Worm (Caenorhabditis elegans) whole organism, L4/young adult: ENCODE results near the gene otpl-1.

ENCODE experiments used
- W03F9.2 ChIP-seq: fragments of 150-350 bp; optimal IDR thresholded peaks from 2 replicates; lab custom pipeline; 2014; ENCODE audit warnings: missing biosample characterization, missing genetic modification characterization
- dao-5 ChIP-seq: sonication (generic microtip); optimal IDR thresholded peaks from 2 replicates; lab custom pipeline; 2016; ENCODE audit warnings: missing genotype, missing genetic modification characterization, moderate library complexity, missing compliant biosample characterization
- him-1 ChIP-seq: sonication (generic microtip); optimal IDR thresholded peaks from 2 replicates; lab custom pipeline; 2016; ENCODE audit warnings: missing genotype, missing genetic modification reagents, missing genetic modification characterization, missing compliant biosample characterization

Gene otpl-1

DNA sequence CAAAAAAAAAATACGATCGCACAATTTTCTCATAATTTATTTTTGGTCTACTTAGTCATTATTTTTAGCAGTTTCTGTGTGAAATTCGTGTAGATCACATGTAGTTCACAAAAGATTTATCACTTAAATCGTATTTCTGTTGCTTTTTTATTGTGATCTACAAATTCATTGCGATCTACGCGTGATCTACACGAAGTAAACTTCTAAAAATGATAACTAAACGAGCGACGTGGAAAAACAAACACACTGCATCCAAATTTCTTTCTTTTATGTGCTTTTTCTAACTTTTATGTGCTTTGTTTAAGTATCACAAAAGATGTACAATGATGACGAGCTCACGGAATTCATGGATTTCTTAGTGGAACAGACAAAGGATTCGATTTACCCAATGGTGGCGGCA is 28.9 kb upstream of the otpl-1 start, which contains the start of gene B0212.3:
TSS of gene B0212.3 (plus strand) at position 301 of the 400 bp plus-strand sequence.
- no peak for TF ChIP-seq W03F9.2 (tag; lab: Kevin White, UChicago)
- TF ChIP-seq dao-5 (tag; lab: Kevin White, UChicago) = no peak
- TF ChIP-seq him-1 (tag; lab: Kevin White, UChicago) = no peak

- TF ChIP-seq dao-5 (tag; lab: Kevin White, UChicago) (no peak), W03F9.2 (tag; lab: Kevin White, UChicago) (no peak), him-1 (tag; lab: Kevin White, UChicago) (no peak)
Observed at ce11 chrIV:3545060-3545459, 23.7 kb upstream of the otpl-1 start.

ce11 chrIV:3547500-3547899 is 21.3 kb upstream of the otpl-1 start, which contains the start of gene nstp-6:
Gene nstp-6 (minus strand): TSS chrIV:3547600.
- TF ChIP-seq dao-5 (tag; lab: Kevin White, UChicago) (no peak), him-1 (tag; lab: Kevin White, UChicago) (no peak), W03F9.2 (tag; lab: Kevin White, UChicago) (no peak)

ce11 chrIV:3548315-3548714 is 20.5 kb upstream of the otpl-1 start:
- TF ChIP-seq him-1 (tag; lab: Kevin White, UChicago) (no peak), W03F9.2 (tag; lab: Kevin White, UChicago) (no peak), dao-5 (tag; lab: Kevin White, UChicago) (no peak)

DNA sequence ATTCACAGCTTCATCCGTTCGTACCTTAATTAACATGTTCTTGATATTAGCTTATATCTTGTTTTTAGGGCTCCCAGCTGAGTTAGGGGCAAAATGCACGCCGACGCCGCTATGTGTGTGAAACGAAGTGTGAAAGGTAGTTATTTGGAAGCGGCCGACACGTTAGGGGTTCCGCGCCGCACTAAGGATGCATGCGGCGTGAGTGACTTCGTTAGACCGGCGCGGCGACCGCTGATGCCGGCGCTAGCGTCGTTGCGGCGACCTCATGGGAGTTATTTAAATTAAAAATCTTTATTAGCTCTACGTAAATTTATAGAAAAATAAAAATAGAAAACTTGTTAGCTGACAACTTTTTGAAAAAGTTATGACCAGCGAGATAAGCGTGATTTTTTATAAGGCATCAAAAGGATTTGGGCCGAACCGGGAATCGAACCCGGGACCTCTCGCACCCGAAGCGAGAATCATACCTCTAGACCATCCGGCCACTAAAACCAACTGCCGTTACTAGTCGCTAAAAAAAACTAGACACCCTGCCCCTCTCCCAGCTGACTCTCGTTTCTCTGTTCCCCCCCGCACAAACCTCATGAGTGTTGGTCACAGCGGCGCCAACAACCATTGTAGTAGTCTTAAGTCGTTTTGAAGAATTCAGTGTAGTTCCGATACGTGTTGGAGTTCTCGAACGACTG is 16.9 kb upstream of the otpl-1 start:
- TF ChIP-seq dao-5 (tag; lab: Kevin White, UChicago) = no peak
- TF ChIP-seq him-1 (tag; lab: Kevin White, UChicago) = peak; percentile 31

DNA sequence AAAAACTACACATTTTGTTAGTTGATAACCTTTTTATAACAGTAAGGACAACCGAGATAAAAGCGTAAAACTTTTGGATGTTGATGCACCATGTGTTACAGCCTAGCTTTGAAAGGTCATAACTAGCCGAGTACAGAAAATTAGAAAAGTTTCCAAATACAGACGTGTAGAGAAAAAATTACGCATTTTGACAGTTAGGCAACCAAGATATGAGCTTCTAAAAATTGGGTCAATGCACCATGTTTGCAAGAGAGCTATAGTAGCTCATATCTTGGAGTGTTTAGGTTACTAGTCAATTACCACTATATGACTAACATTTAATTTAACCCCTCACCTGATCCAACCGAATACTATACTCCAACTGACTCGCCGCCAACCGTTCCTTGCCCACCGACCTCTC is 15.8 kb upstream of the otpl-1 start:
- TF ChIP-seq dao-5 (tag; lab: Kevin White, UChicago) (no peak), him-1 (tag; lab: Kevin White, UChicago) (no peak), W03F9.2 (tag; lab: Kevin White, UChicago) (no peak)

DNA sequence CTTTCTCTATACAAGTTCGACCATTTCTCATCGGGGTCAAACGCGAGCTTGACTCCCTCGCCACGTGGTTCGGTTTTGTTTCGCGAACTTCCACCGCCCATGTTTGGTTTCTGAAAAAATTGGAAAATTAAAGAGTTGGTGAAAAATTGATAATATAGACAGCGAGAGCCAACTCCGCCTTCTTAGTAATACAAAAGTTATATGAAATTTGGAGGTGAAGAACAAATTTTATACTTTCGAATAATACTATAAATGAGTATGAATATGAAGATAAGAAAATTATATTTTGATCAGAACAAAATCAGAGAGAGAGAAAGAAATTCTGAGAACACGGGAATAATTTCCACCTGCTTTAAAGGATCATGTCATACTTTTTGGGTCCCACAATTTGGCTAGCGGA is 11.4 kb upstream of the otpl-1 start, which contains the start of gene osm-9:
TSS of gene osm-9 (minus strand) at position 101 of the 400 bp plus-strand sequence.
- TF ChIP-seq W03F9.2 (tag; lab: Kevin White, UChicago) (no peak), him-1 (tag; lab: Kevin White, UChicago) (no peak), dao-5 (tag; lab: Kevin White, UChicago) (no peak)

ce11 chrIV:3559201-3559600 is 9.6 kb upstream of the otpl-1 start:
- TF ChIP-seq him-1 (tag; lab: Kevin White, UChicago) = no peak
- TF ChIP-seq dao-5 (tag; lab: Kevin White, UChicago) = no peak
- no peak for TF ChIP-seq W03F9.2 (tag; lab: Kevin White, UChicago)

DNA sequence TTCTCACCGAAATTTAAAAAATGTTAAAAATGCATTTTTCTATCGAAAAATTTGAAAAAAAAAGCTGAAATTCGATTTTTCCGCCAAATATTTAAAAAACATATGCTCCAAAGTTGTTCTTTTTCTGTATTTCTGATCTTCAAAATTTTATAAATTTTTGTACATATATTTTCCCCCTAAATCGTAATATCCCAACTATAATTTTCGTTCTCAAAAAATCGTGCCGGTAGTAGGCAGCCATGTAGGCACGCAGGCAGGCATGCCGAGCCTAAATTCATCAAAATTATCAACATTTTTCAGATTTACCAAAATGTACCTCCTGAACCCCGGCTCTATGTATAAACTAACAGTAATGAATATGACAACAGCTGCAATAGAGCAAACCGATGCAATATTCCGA is 3.9 kb upstream of the otpl-1 start, which contains the start of gene sre-5:
TSS of gene sre-5 (plus strand) at position 301 of the 400 bp plus-strand sequence.
- no peak for TF ChIP-seq dao-5 (tag; lab: Kevin White, UChicago)
- no peak for TF ChIP-seq him-1 (tag; lab: Kevin White, UChicago)
- no peak for TF ChIP-seq W03F9.2 (tag; lab: Kevin White, UChicago)

- TF ChIP-seq dao-5 (tag; lab: Kevin White, UChicago) (no peak), him-1 (tag; lab: Kevin White, UChicago) (no peak), W03F9.2 (tag; lab: Kevin White, UChicago) (no peak)
Observed at ce11 chrIV:3570612-3571011, 1.8 kb downstream of the otpl-1 start.

DNA sequence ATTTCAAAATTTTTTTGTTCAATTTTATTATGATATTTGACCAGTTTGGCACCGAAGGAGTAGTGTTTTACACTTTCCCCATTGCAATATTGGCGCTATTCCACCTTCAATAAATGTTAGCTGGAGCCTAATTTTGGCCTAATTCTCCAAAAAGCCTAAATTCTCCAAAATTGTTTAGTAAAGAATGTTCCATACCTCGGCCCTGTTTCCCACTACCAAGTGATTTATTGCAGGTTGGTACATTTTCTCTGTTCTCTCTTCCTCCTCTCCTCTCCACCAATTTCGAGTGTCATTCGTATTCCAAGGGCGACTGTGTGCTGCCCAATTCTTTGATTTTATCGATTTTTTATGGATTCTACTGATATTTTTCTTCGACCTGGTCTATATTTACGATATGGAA is 9.4 kb downstream of the otpl-1 start, which contains the start of gene Y37E11B.2:
TSS of gene Y37E11B.2 (plus strand) at position 301 of the 400 bp plus-strand sequence.
- TF ChIP-seq dao-5 (tag; lab: Kevin White, UChicago) = no peak
- no peak for TF ChIP-seq W03F9.2 (tag; lab: Kevin White, UChicago)
- no peak for TF ChIP-seq him-1 (tag; lab: Kevin White, UChicago)

- no peak for TF ChIP-seq dao-5 (tag; lab: Kevin White, UChicago)
- TF ChIP-seq him-1 (tag; lab: Kevin White, UChicago) = no peak
- no peak for TF ChIP-seq W03F9.2 (tag; lab: Kevin White, UChicago)
Observed at ce11 chrIV:3578667-3579066, 9.9 kb downstream of the otpl-1 start.

DNA sequence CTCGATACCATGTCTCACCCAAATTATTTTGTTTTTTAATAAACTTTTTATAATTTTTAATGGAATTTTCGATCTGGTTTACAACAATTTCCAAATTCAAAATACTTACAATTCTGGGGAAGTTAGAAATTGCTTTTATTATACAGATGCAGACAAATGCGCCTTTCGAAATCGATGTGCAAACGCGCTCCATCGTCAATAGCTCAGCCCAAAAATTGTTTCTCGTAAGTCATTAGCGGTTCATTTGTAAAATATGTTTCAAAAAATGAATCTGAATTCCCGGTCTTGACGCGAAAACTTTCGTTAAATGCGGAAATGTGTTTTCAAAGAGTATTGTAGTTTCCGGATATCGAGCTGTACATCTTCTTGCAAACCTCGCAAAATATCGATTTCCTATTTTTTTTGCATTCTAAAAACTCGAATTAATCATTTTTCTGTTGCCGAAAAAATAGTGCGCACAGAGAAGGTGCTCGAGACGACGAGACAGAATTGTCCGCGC is 10.7 kb downstream of the otpl-1 start, which contains the start of gene Y37E11B.1:
TSS of gene Y37E11B.1 (plus strand) at position 145 of the 499 bp plus-strand sequence.
- TF ChIP-seq him-1 (tag; lab: Kevin White, UChicago) (no peak), W03F9.2 (tag; lab: Kevin White, UChicago) (no peak), dao-5 (tag; lab: Kevin White, UChicago) (no peak)
